Fruit fly (Drosophila melanogaster) whole organism, embryonic: ENCODE results near the gene CG15625.

Experiments
- Antp ChIP-seq: fragments of 200-800 bp; sonication (Bioruptor generic); optimal IDR thresholded peaks from 3 replicates; lab custom pipeline; 2016; ENCODE audit warnings: missing biosample characterization, missing genetic modification characterization
- Asciz ChIP-seq: fragments of 200-800 bp; sonication (Bioruptor generic); optimal IDR thresholded peaks from 2 replicates; lab custom pipeline; 2017; ENCODE audit warnings: missing biosample characterization, mild to moderate bottlenecking, missing genetic modification characterization, missing genetic modification reagents
- CG10321 ChIP-seq: fragments of 200-800 bp; sonication (Bioruptor generic); IDR thresholded peaks from 2 replicates; pipeline ENCODE4 v1.3.6; 2022; ENCODE audit warnings: missing biosample characterization, missing genetic modification characterization
- CG10431 ChIP-seq: fragments of 200-800 bp; sonication (Bioruptor generic); optimal IDR thresholded peaks from 3 replicates; lab custom pipeline; 2018; ENCODE audit warnings: missing biosample characterization, mild to moderate bottlenecking, missing genetic modification characterization
- CG10654 ChIP-seq: fragments of 200-800 bp; sonication (Bioruptor generic); optimal IDR thresholded peaks from 2 replicates; lab custom pipeline; 2016; ENCODE audit warnings: missing biosample characterization, missing genetic modification characterization
- CG11093 ChIP-seq: fragments of 200-800 bp; sonication (Bioruptor generic); IDR thresholded peaks from 3 replicates; pipeline ENCODE4 v1.3.6; 2022; ENCODE audit warnings: missing biosample characterization, missing genetic modification characterization
- CG11695 ChIP-seq: fragments of 200-800 bp; sonication (Bioruptor generic); IDR thresholded peaks from 3 replicates; pipeline ENCODE4 v1.3.6; 2022; ENCODE audit warnings: missing biosample characterization, missing genetic modification characterization
- CG12659 ChIP-seq: fragments of 200-800 bp; sonication (Bioruptor generic); optimal IDR thresholded peaks from 3 replicates; lab custom pipeline; 2017; ENCODE audit warnings: mild to moderate bottlenecking, missing biosample characterization, missing genetic modification reagents, missing genetic modification characterization
- CG1647 ChIP-seq: fragments of 200-800 bp; sonication (Bioruptor generic); optimal IDR thresholded peaks from 3 replicates; lab custom pipeline; 2016; ENCODE audit warnings: missing biosample characterization, missing genetic modification characterization
- CG1792 ChIP-seq: fragments of 200-800 bp; sonication (Bioruptor generic); optimal IDR thresholded peaks from 2 replicates; lab custom pipeline; 2016; ENCODE audit warnings: missing biosample characterization, missing genetic modification characterization
- CG2116 ChIP-seq: fragments of 200-800 bp; sonication (Bioruptor generic); optimal IDR thresholded peaks from 3 replicates; lab custom pipeline; 2018; ENCODE audit warnings: missing biosample characterization, mild to moderate bottlenecking, missing genetic modification characterization
- CG30403 ChIP-seq: fragments of 200-800 bp; sonication (Bioruptor generic); optimal IDR thresholded peaks from 3 replicates; lab custom pipeline; 2016; ENCODE audit warnings: missing biosample characterization, missing genetic modification characterization
- CG30431 ChIP-seq: fragments of 200-800 bp; sonication (Bioruptor generic); optimal IDR thresholded peaks from 2 replicates; lab custom pipeline; 2017; ENCODE audit warnings: missing biosample characterization, missing genetic modification characterization
- CG32767 ChIP-seq: fragments of 200-800 bp; sonication (Bioruptor generic); IDR thresholded peaks from 2 replicates; pipeline ENCODE4 v1.3.6; 2022; ENCODE audit warnings: missing biosample characterization, missing genetic modification characterization
- CG3995 ChIP-seq: fragments of 200-800 bp; sonication (Bioruptor generic); optimal IDR thresholded peaks from 3 replicates; lab custom pipeline; 2016; ENCODE audit warnings: missing biosample characterization, missing genetic modification characterization
- CG5245 ChIP-seq: fragments of 200-800 bp; sonication (Bioruptor generic); optimal IDR thresholded peaks from 3 replicates; lab custom pipeline; 2016; ENCODE audit warnings: missing biosample characterization, missing genetic modification characterization
- CG6689 ChIP-seq: fragments of 200-800 bp; sonication (Bioruptor generic); IDR thresholded peaks from 2 replicates; pipeline ENCODE4 v1.3.6; 2022; ENCODE audit warnings: missing biosample characterization, missing genetic modification characterization
- CG6854 ChIP-seq: fragments of 200-800 bp; sonication (Bioruptor generic); optimal IDR thresholded peaks from 3 replicates; lab custom pipeline; 2017; ENCODE audit warnings: missing biosample characterization, mild to moderate bottlenecking, missing genetic modification characterization
- CG8359 ChIP-seq: fragments of 200-800 bp; sonication (Bioruptor generic); optimal IDR thresholded peaks from 2 replicates; lab custom pipeline; 2017; ENCODE audit warnings: missing biosample characterization, mild to moderate bottlenecking, missing genetic modification characterization, borderline replicate concordance
- D19B ChIP-seq: fragments of 200-800 bp; sonication (Bioruptor generic); optimal IDR thresholded peaks from 2 replicates; lab custom pipeline; 2017; ENCODE audit warnings: missing biosample characterization, mild to moderate bottlenecking, missing genetic modification characterization
- Fer1 ChIP-seq: fragments of 200-800 bp; sonication (Bioruptor generic); optimal IDR thresholded peaks from 2 replicates; lab custom pipeline; 2017; ENCODE audit warnings: missing biosample characterization, mild to moderate bottlenecking, missing genetic modification characterization
- H15 ChIP-seq: fragments of 200-800 bp; sonication (Bioruptor generic); IDR thresholded peaks from 3 replicates; pipeline ENCODE4 v1.3.6; 2022; ENCODE audit warnings: missing biosample characterization, missing genetic modification characterization
- NC2β ChIP-seq: fragments of 200-800 bp; sonication (Bioruptor generic); optimal IDR thresholded peaks from 2 replicates; lab custom pipeline; 2016; ENCODE audit warnings: missing biosample characterization, missing genetic modification characterization
- Rx ChIP-seq: fragments of 200-800 bp; sonication (Bioruptor generic); IDR thresholded peaks from 2 replicates; pipeline ENCODE4 v1.3.6; 2022; ENCODE audit warnings: missing biosample characterization, missing genetic modification characterization
- Spps ChIP-seq: fragments of 200-800 bp; sonication (Bioruptor generic); optimal IDR thresholded peaks from 2 replicates; lab custom pipeline; 2018; ENCODE audit warnings: missing biosample characterization, mild to moderate bottlenecking, missing genetic modification characterization
- Stat92E ChIP-seq, 3 experiments: fragments of >200 bp in 2 of 3; fragments of 200-800 bp in 1 of 3; sonication (Bioruptor generic) in 1 of 3; optimal IDR thresholded peaks; 2 replicates each; lab custom pipeline; 2017 to 2019; ENCODE audit warnings: missing biosample characterization in 3 of 3, missing genetic modification characterization in 3 of 3, mild to moderate bottlenecking in 1 of 3, moderate library complexity in 1 of 3
- Usf ChIP-seq: fragments of 200-800 bp; sonication (Bioruptor generic); optimal IDR thresholded peaks from 2 replicates; lab custom pipeline; 2017; ENCODE audit warnings: missing genotype, missing biosample characterization, missing genetic modification characterization
- Xrp1 ChIP-seq: fragments of 200-800 bp; sonication (Bioruptor generic); IDR thresholded peaks from 2 replicates; pipeline ENCODE4 v1.3.6; 2022; ENCODE audit warnings: missing biosample characterization, missing genetic modification characterization
- ac ChIP-seq: fragments of 200-800 bp; sonication (Bioruptor generic); optimal IDR thresholded peaks from 3 replicates; lab custom pipeline; 2017; ENCODE audit warnings: missing biosample characterization, mild to moderate bottlenecking, missing genetic modification characterization
- ase ChIP-seq: fragments of 200-800 bp; sonication (Bioruptor generic); IDR thresholded peaks from 3 replicates; pipeline ENCODE4 v1.3.6; 2022; ENCODE audit warnings: missing biosample characterization, missing genetic modification characterization
- bowl ChIP-seq: fragments of 200-800 bp; sonication (Bioruptor generic); IDR thresholded peaks from 2 replicates; pipeline ENCODE4 v1.3.6; 2022; ENCODE audit warnings: missing biosample characterization, missing genetic modification characterization
- cato ChIP-seq: fragments of 200-800 bp; sonication (Bioruptor generic); optimal IDR thresholded peaks from 2 replicates; lab custom pipeline; 2016; ENCODE audit warnings: missing biosample characterization, missing genetic modification characterization, borderline replicate concordance
- cwo ChIP-seq: fragments of 200-800 bp; sonication (Bioruptor generic); optimal IDR thresholded peaks from 3 replicates; lab custom pipeline; 2017; ENCODE audit warnings: missing biosample characterization, missing genetic modification characterization, mild to moderate bottlenecking, moderate library complexity, missing genetic modification reagents
- fd3F ChIP-seq: fragments of 200-800 bp; sonication (Bioruptor generic); optimal IDR thresholded peaks from 2 replicates; lab custom pipeline; 2018; ENCODE audit warnings: missing biosample characterization, mild to moderate bottlenecking, missing genetic modification characterization, moderate library complexity
- fd64A ChIP-seq: fragments of 200-800 bp; sonication (Bioruptor generic); optimal IDR thresholded peaks from 3 replicates; lab custom pipeline; 2018; ENCODE audit warnings: missing biosample characterization, mild to moderate bottlenecking, missing genetic modification characterization
- ftz-f1 ChIP-seq: fragments of 200-800 bp; sonication (Bioruptor generic); optimal IDR thresholded peaks from 2 replicates; lab custom pipeline; 2016; ENCODE audit warnings: missing biosample characterization, missing genetic modification characterization
- gem ChIP-seq: fragments of 200-800 bp; sonication (Bioruptor generic); optimal IDR thresholded peaks from 2 replicates; lab custom pipeline; 2019; ENCODE audit warnings: missing biosample characterization, mild to moderate bottlenecking, missing genetic modification characterization, moderate library complexity
- insv ChIP-seq, 2 experiments: fragments of 200-800 bp; sonication (Bioruptor generic); optimal IDR thresholded peaks; 3 replicates each; lab custom pipeline; 2016 to 2018; ENCODE audit warnings: missing biosample characterization in 2 of 2, missing genetic modification characterization in 2 of 2
- jumu ChIP-seq: fragments of 200-800 bp; sonication (Bioruptor generic); optimal IDR thresholded peaks from 3 replicates; lab custom pipeline; 2016; ENCODE audit warnings: missing biosample characterization, missing genetic modification characterization
- lilli ChIP-seq: fragments of 200-800 bp; sonication (Bioruptor generic); optimal IDR thresholded peaks from 3 replicates; lab custom pipeline; 2016; ENCODE audit warnings: missing biosample characterization, missing genetic modification characterization
- lov ChIP-seq, 2 experiments: fragments of 200-800 bp in 1 of 2; fragments of >200 bp in 1 of 2; sonication (Bioruptor generic) in 1 of 2; IDR thresholded peaks in 1 of 2; optimal IDR thresholded peaks in 1 of 2; 2 replicates in 1 of 2; 3 replicates in 1 of 2; pipeline versions ENCODE4 v1.3.6 to Lab custom; 2017 to 2022; ENCODE audit warnings: missing biosample characterization in 1 of 2, missing genetic modification characterization in 1 of 2
- nmo ChIP-seq: fragments of 200-800 bp; sonication (Bioruptor generic); optimal IDR thresholded peaks from 2 replicates; lab custom pipeline; 2018; ENCODE audit warnings: missing biosample characterization, mild to moderate bottlenecking, missing genetic modification characterization, moderate library complexity
- onecut ChIP-seq: fragments of 200-800 bp; sonication (Bioruptor generic); IDR thresholded peaks from 2 replicates; pipeline ENCODE4 v1.3.6; 2022; ENCODE audit warnings: missing biosample characterization, missing genetic modification characterization
- sens ChIP-seq: fragments of 200-800 bp; sonication (Bioruptor generic); peaks from one replicate; lab custom pipeline; 2016; ENCODE audit warnings: missing biosample characterization, missing genetic modification characterization
- ssp ChIP-seq: fragments of 200-800 bp; sonication (Bioruptor generic); IDR thresholded peaks from 2 replicates; pipeline ENCODE4 v1.3.6; 2022; ENCODE audit warnings: missing biosample characterization, missing genetic modification characterization
- sug ChIP-seq: fragments of 200-800 bp; optimal IDR thresholded peaks from 2 replicates; lab custom pipeline; 2019; ENCODE audit warnings: missing biosample characterization, mild to moderate bottlenecking, missing genetic modification characterization, moderate library complexity
- tio ChIP-seq: fragments of 200-800 bp; sonication (Bioruptor generic); optimal IDR thresholded peaks from 2 replicates; lab custom pipeline; 2017; ENCODE audit warnings: missing biosample characterization, missing genetic modification characterization, inconsistent platforms
- vvl ChIP-seq: fragments of 200-800 bp; sonication (Bioruptor generic); IDR thresholded peaks from 2 replicates; pipeline ENCODE4 v1.3.6; 2022; ENCODE audit warnings: missing biosample characterization, missing genetic modification characterization
- wdn ChIP-seq: fragments of 200-800 bp; sonication (Bioruptor generic); IDR thresholded peaks from 2 replicates; pipeline ENCODE4 v1.3.6; 2022; ENCODE audit warnings: missing biosample characterization, missing genetic modification characterization
- wek ChIP-seq: fragments of 200-800 bp; sonication (Bioruptor generic); optimal IDR thresholded peaks from 3 replicates; lab custom pipeline; 2018; ENCODE audit warnings: missing biosample characterization, mild to moderate bottlenecking, missing genetic modification characterization, moderate library complexity
- z ChIP-seq: fragments of 200-800 bp; sonication (Bioruptor generic); IDR thresholded peaks from 3 replicates; pipeline ENCODE4 v1.3.6; 2022; ENCODE audit warnings: missing biosample characterization, missing genetic modification characterization
- zen ChIP-seq: fragments of 200-800 bp; sonication (Bioruptor generic); optimal IDR thresholded peaks from 3 replicates; lab custom pipeline; 2018; ENCODE audit warnings: missing biosample characterization, mild to moderate bottlenecking, missing genetic modification characterization, moderate library complexity

The CG15625 gene

DNA sequence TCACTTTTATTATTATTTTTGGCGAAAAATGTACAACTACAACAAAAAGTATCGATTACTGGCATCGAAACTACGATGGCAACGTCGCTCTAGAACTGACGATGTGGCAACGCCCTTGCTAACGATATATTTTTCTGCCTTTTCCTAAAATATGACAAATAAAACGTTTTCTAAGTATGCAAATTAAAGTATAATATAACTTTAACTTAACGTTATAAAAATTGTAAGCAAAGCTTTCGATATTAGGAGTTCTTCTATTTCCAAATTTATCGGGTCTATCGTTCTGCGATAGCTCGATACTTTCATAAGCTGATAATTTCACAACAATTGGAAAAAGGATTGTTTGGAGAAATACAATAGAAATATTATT, 6.8 kb upstream of the CG15625 start, which contains the start of the genes Cf2 and CG3008 (continued):
- no peak for TF ChIP-seq Antp (GFP tag; lab: Kevin White, UChicago)
- no peak for TF ChIP-seq fd3F (GFP tag; lab: Kevin White, UChicago)
- TF ChIP-seq gem (tag; lab: Kevin White, UChicago) = no peak
- no peak for TF ChIP-seq wdn
- TF ChIP-seq wek (GFP tag; lab: Kevin White, UChicago) = no peak
- TF ChIP-seq CG10431 (GFP tag; lab: Kevin White, UChicago) = no peak
- no peak for TF ChIP-seq D19B (GFP tag; lab: Kevin White, UChicago)
- no peak for TF ChIP-seq CG8359 (GFP tag; lab: Kevin White, UChicago)
- no peak for TF ChIP-seq jumu (GFP tag; lab: Kevin White, UChicago)
- no peak for TF ChIP-seq CG3995
- TF ChIP-seq fd64A = no peak
- peak; percentile 65 for TF ChIP-seq CG12659 (GFP tag; lab: Kevin White, UChicago)
- no peak for TF ChIP-seq tio (GFP tag; lab: Kevin White, UChicago)
- no peak for TF ChIP-seq Stat92E (GFP tag; optimal IDR thresholded peaks at IDR 0.05; lab: Kevin White, UChicago)
- peak; percentile 57 for TF ChIP-seq nmo (GFP tag; lab: Kevin White, UChicago)
- no peak for TF ChIP-seq ase (GFP tag; lab: Robert Waterston, UW)
- TF ChIP-seq CG6854 (GFP tag; lab: Kevin White, UChicago) = no peak
- no peak for TF ChIP-seq Usf (GFP tag; lab: Kevin White, UChicago)
- no peak for TF ChIP-seq ssp (GFP tag; lab: Robert Waterston, UW)
- peak; percentile 1 for TF ChIP-seq sug
- TF ChIP-seq CG1792 (GFP tag; lab: Kevin White, UChicago) = no peak
- no peak for TF ChIP-seq CG10321 (GFP tag; lab: Robert Waterston, UW)
- TF ChIP-seq cato (GFP tag; lab: Kevin White, UChicago) = no peak
- no peak for TF ChIP-seq CG1647 (GFP tag; lab: Kevin White, UChicago)
- TF ChIP-seq Fer1 (GFP tag; lab: Kevin White, UChicago) = no peak
- no peak for TF ChIP-seq NC2β
- no peak for TF ChIP-seq insv (GFP tag; optimal IDR thresholded peaks at IDR 0.05; lab: Kevin White, UChicago)
- no peak for TF ChIP-seq CG6689 (GFP tag; lab: Robert Waterston, UW)
- TF ChIP-seq ftz-f1 (GFP tag; lab: Kevin White, UChicago) = peak; percentile 35
- TF ChIP-seq lilli (GFP tag; lab: Kevin White, UChicago) = peak; percentile 9
- no peak for TF ChIP-seq Spps (tag; lab: Kevin White, UChicago)
- TF ChIP-seq H15 = no peak
- no peak for TF ChIP-seq CG5245 (GFP tag; lab: Kevin White, UChicago)
- TF ChIP-seq sens (GFP tag; lab: Kevin White, UChicago) = peak; percentile 87
- TF ChIP-seq CG30403 (GFP tag; lab: Kevin White, UChicago) = peak; percentile 19
- no peak for TF ChIP-seq lov (optimal IDR thresholded peaks at IDR 0.05; lab: Kevin White, UChicago)
- TF ChIP-seq lov (GFP tag; IDR thresholded peaks at IDR 0.05; lab: Robert Waterston, UW) = no peak
- no peak for TF ChIP-seq CG10654 (GFP tag; lab: Kevin White, UChicago)
- no peak for TF ChIP-seq zen (tag; lab: Kevin White, UChicago)
- TF ChIP-seq cwo (GFP tag; lab: Kevin White, UChicago) = no peak
- no peak for TF ChIP-seq bowl (GFP tag; lab: Robert Waterston, UW)
- TF ChIP-seq CG2116 (GFP tag; lab: Kevin White, UChicago) = peak; percentile 87
- no peak for TF ChIP-seq z (GFP tag; lab: Robert Waterston, UW)
- no peak for TF ChIP-seq Rx (GFP tag; lab: Robert Waterston, UW)
- TF ChIP-seq CG11093 (GFP tag; lab: Robert Waterston, UW) = no peak
- TF ChIP-seq onecut (GFP tag; lab: Robert Waterston, UW) = no peak
- TF ChIP-seq CG11695 (GFP tag; lab: Robert Waterston, UW) = no peak
- no peak for TF ChIP-seq ac
- TF ChIP-seq Xrp1 = no peak
- TF ChIP-seq Asciz (GFP tag; lab: Kevin White, UChicago) = no peak
- no peak for TF ChIP-seq vvl
- TF ChIP-seq CG32767 (GFP tag; lab: Robert Waterston, UW) = no peak
- TF ChIP-seq CG30431 (GFP tag; lab: Kevin White, UChicago) = no peak
